Worm (Caenorhabditis elegans) whole organism, L2 larva: ENCODE results near the gene spp-18.
A peak's percentile ranks its signal among the peaks of the same experiment; 100 is the strongest.

Experiments
- C34F6.9 ChIP-seq: fragments of 150-350 bp; optimal IDR thresholded peaks from 2 replicates; lab custom pipeline; 2014; ENCODE audit warnings: missing biosample characterization, missing genetic modification characterization
- F13H6.1 ChIP-seq: sonication (generic microtip); optimal IDR thresholded peaks from 2 replicates; lab custom pipeline; 2016; ENCODE audit warnings: missing genetic modification characterization, missing compliant biosample characterization
- R02D3.7 ChIP-seq: fragments of 150-350 bp; optimal IDR thresholded peaks from 2 replicates; lab custom pipeline; 2014; ENCODE audit warnings: missing biosample characterization, missing genetic modification characterization
- Y55F3AM.14 ChIP-seq: fragments of 200-800 bp; sonication (Bioruptor generic); optimal IDR thresholded peaks from 2 replicates; lab custom pipeline; 2018; ENCODE audit warnings: mild to moderate bottlenecking, missing genetic modification characterization, missing compliant biosample characterization
- ZK546.5 ChIP-seq: sonication (generic microtip); optimal IDR thresholded peaks from 2 replicates; lab custom pipeline; 2017; ENCODE audit warnings: missing biosample characterization, missing genetic modification characterization
- alr-1 ChIP-seq: fragments of 150-350 bp; optimal IDR thresholded peaks from 2 replicates; lab custom pipeline; 2014; ENCODE audit warnings: missing biosample characterization, missing genetic modification characterization
- aly-2 ChIP-seq: fragments of 150-350 bp; optimal IDR thresholded peaks from 2 replicates; lab custom pipeline; 2014; ENCODE audit warnings: missing biosample characterization, missing genetic modification characterization
- ama-1 ChIP-seq: fragments of 150-350 bp; optimal IDR thresholded peaks from 2 replicates; lab custom pipeline; 2018; ENCODE audit warnings: inconsistent platforms
- blmp-1 ChIP-seq: sonication (generic microtip); optimal IDR thresholded peaks from 2 replicates; lab custom pipeline; 2017; ENCODE audit warnings: missing genetic modification characterization, mild to moderate bottlenecking, missing compliant biosample characterization, antibody characterized with exemption, moderate library complexity; ENCODE audit not compliant: insufficient read depth
- ceh-16 ChIP-seq: fragments of 150-350 bp; optimal IDR thresholded peaks from 2 replicates; lab custom pipeline; 2014; ENCODE audit warnings: missing biosample characterization, missing genetic modification characterization
- ceh-82 ChIP-seq: fragments of 150-350 bp; optimal IDR thresholded peaks from 2 replicates; lab custom pipeline; 2014; ENCODE audit warnings: missing biosample characterization, missing genetic modification characterization
- crh-2 ChIP-seq: sonication (generic microtip); optimal IDR thresholded peaks from 2 replicates; lab custom pipeline; 2017; ENCODE audit warnings: missing biosample characterization, missing genetic modification characterization
- dmd-4 ChIP-seq: sonication (generic microtip); optimal IDR thresholded peaks from 2 replicates; lab custom pipeline; 2017; ENCODE audit warnings: missing biosample characterization, missing genetic modification characterization
- egl-27 ChIP-seq: sonication (generic microtip); optimal IDR thresholded peaks from 3 replicates; lab custom pipeline; 2017; ENCODE audit warnings: missing biosample characterization, missing genetic modification reagents, missing genetic modification characterization
- elt-1 ChIP-seq: fragments of 150-350 bp; optimal IDR thresholded peaks from 2 replicates; lab custom pipeline; 2014; ENCODE audit warnings: missing biosample characterization, missing genetic modification characterization
- elt-3 ChIP-seq: sonication (generic microtip); optimal IDR thresholded peaks from 2 replicates; lab custom pipeline; 2017; ENCODE audit warnings: missing biosample characterization, missing genetic modification characterization
- fos-1 ChIP-seq: fragments of 150-350 bp; optimal IDR thresholded peaks from 2 replicates; lab custom pipeline; 2014; ENCODE audit warnings: missing biosample characterization, missing genetic modification characterization
- gmeb-1 ChIP-seq: fragments of 150-350 bp; optimal IDR thresholded peaks from 2 replicates; lab custom pipeline; 2014; ENCODE audit warnings: missing biosample characterization, missing genetic modification characterization
- lin-11 ChIP-seq: fragments of 150-350 bp; sonication (generic microtip); optimal IDR thresholded peaks from 2 replicates; lab custom pipeline; 2014; ENCODE audit warnings: missing biosample characterization, missing genetic modification characterization, inconsistent platforms, mixed read lengths
- lin-13 ChIP-seq: fragments of 150-350 bp; optimal IDR thresholded peaks from 2 replicates; lab custom pipeline; 2014; ENCODE audit warnings: missing biosample characterization, missing genetic modification reagents, missing genetic modification characterization
- lin-39 ChIP-seq: fragments of 150-350 bp; optimal IDR thresholded peaks from 2 replicates; lab custom pipeline; 2014; ENCODE audit warnings: missing biosample characterization, missing genetic modification reagents, missing genetic modification characterization
- lsy-2 ChIP-seq, 2 experiments: fragments of 150-350 bp in 1 of 2; sonication (generic microtip) in 1 of 2; optimal IDR thresholded peaks; 2 replicates each; lab custom pipeline; 2014 to 2017; ENCODE audit warnings: missing biosample characterization in 2 of 2, missing genetic modification characterization in 2 of 2
- mab-5 ChIP-seq: fragments of 150-350 bp; optimal IDR thresholded peaks from 2 replicates; lab custom pipeline; 2014; ENCODE audit warnings: missing biosample characterization, missing genetic modification characterization
- mbf-1 ChIP-seq: sonication (generic microtip); optimal IDR thresholded peaks from 2 replicates; lab custom pipeline; 2017; ENCODE audit warnings: missing biosample characterization, missing genetic modification characterization
- mdl-1 ChIP-seq, 2 experiments: fragments of 150-350 bp in 1 of 2; sonication (generic microtip) in 1 of 2; optimal IDR thresholded peaks; 2 replicates each; lab custom pipeline; 2017; ENCODE audit warnings: missing biosample characterization in 2 of 2, missing genetic modification characterization in 2 of 2
- nhr-10 ChIP-seq: sonication (generic microtip); optimal IDR thresholded peaks from 2 replicates; lab custom pipeline; 2017; ENCODE audit warnings: missing biosample characterization, missing genetic modification characterization
- nhr-11 ChIP-seq: fragments of 150-350 bp; optimal IDR thresholded peaks from 2 replicates; lab custom pipeline; 2014; ENCODE audit warnings: missing biosample characterization, missing genetic modification characterization
- nhr-12 ChIP-seq: fragments of 150-350 bp; optimal IDR thresholded peaks from 2 replicates; lab custom pipeline; 2014; ENCODE audit warnings: missing biosample characterization, missing genetic modification characterization
- nhr-129 ChIP-seq: fragments of 150-350 bp; optimal IDR thresholded peaks from 2 replicates; lab custom pipeline; 2014; ENCODE audit warnings: missing biosample characterization, missing genetic modification characterization
- nhr-21 ChIP-seq: fragments of 150-350 bp; optimal IDR thresholded peaks from 2 replicates; lab custom pipeline; 2014; ENCODE audit warnings: missing biosample characterization, missing genetic modification characterization
- nhr-23 ChIP-seq: fragments of 150-350 bp; optimal IDR thresholded peaks from 2 replicates; lab custom pipeline; 2014; ENCODE audit warnings: missing biosample characterization, missing genetic modification reagents, missing genetic modification characterization
- nhr-237 ChIP-seq: fragments of 150-350 bp; optimal IDR thresholded peaks from 2 replicates; lab custom pipeline; 2014; ENCODE audit warnings: missing biosample characterization, missing genetic modification characterization
- nhr-25 ChIP-seq: fragments of 150-350 bp; sonication (generic microtip); optimal IDR thresholded peaks from 3 replicates; lab custom pipeline; 2014; ENCODE audit warnings: missing biosample characterization, missing genetic modification characterization
- nhr-6 ChIP-seq: fragments of 150-350 bp; optimal IDR thresholded peaks from 2 replicates; lab custom pipeline; 2014; ENCODE audit warnings: missing biosample characterization, missing genetic modification characterization
- nhr-77 ChIP-seq: fragments of 150-350 bp; optimal IDR thresholded peaks from 2 replicates; lab custom pipeline; 2014; ENCODE audit warnings: missing biosample characterization, missing genetic modification characterization
- peb-1 ChIP-seq: fragments of 150-350 bp; optimal IDR thresholded peaks from 2 replicates; lab custom pipeline; 2014; ENCODE audit warnings: missing biosample characterization, missing genetic modification characterization
- sem-4 ChIP-seq: fragments of 150-350 bp; optimal IDR thresholded peaks from 2 replicates; lab custom pipeline; 2014; ENCODE audit warnings: missing biosample characterization, missing genetic modification reagents, missing genetic modification characterization
- skn-1 ChIP-seq: sonication (generic microtip); optimal IDR thresholded peaks from 2 replicates; lab custom pipeline; 2017; ENCODE audit warnings: missing biosample characterization, missing genetic modification characterization
- sma-3 ChIP-seq: sonication (generic microtip); optimal IDR thresholded peaks from 2 replicates; lab custom pipeline; 2016; ENCODE audit warnings: missing genetic modification reagents, missing genetic modification characterization, missing compliant biosample characterization
- sma-9 ChIP-seq, 2 experiments: fragments of 150-350 bp in 1 of 2; sonication (generic microtip) in 1 of 2; optimal IDR thresholded peaks; 2 replicates each; lab custom pipeline; 2014 to 2016; ENCODE audit warnings: missing genetic modification characterization in 2 of 2, mild to moderate bottlenecking in 1 of 2, missing biosample characterization in 1 of 2, missing compliant biosample characterization in 1 of 2, missing genetic modification reagents in 1 of 2, moderate library complexity in 1 of 2
- snpc-4 ChIP-seq: fragments of 150-350 bp; optimal IDR thresholded peaks from 2 replicates; lab custom pipeline; 2014; ENCODE audit warnings: missing biosample characterization, missing genetic modification characterization
- unc-39 ChIP-seq: fragments of 150-350 bp; optimal IDR thresholded peaks from 2 replicates; lab custom pipeline; 2014; ENCODE audit warnings: missing biosample characterization, missing genetic modification characterization
- unc-55 ChIP-seq: fragments of 150-350 bp; sonication (generic microtip); optimal IDR thresholded peaks from 3 replicates; lab custom pipeline; 2014; ENCODE audit warnings: missing biosample characterization, missing genetic modification reagents, missing genetic modification characterization
- unc-62 ChIP-seq: fragments of 150-350 bp; optimal IDR thresholded peaks from 2 replicates; lab custom pipeline; 2014; ENCODE audit warnings: missing biosample characterization, missing genetic modification reagents, missing genetic modification characterization
- zag-1 ChIP-seq: fragments of 150-350 bp; optimal IDR thresholded peaks from 2 replicates; lab custom pipeline; 2014; ENCODE audit warnings: missing biosample characterization, missing genetic modification characterization
- ztf-1 ChIP-seq: fragments of 200-800 bp; sonication (Bioruptor generic); conservative IDR thresholded peaks from 2 replicates; pipeline ENCODE4 v1.3.6; 2022; ENCODE audit warnings: missing genetic modification characterization, missing compliant biosample characterization
- ztf-11 ChIP-seq: sonication (generic microtip); optimal IDR thresholded peaks from 2 replicates; lab custom pipeline; 2017; ENCODE audit warnings: missing biosample characterization, missing genetic modification characterization
- ztf-4 ChIP-seq: fragments of 150-350 bp; optimal IDR thresholded peaks from 2 replicates; lab custom pipeline; 2014; ENCODE audit warnings: missing biosample characterization, missing genetic modification characterization

The spp-18 gene

DNA sequence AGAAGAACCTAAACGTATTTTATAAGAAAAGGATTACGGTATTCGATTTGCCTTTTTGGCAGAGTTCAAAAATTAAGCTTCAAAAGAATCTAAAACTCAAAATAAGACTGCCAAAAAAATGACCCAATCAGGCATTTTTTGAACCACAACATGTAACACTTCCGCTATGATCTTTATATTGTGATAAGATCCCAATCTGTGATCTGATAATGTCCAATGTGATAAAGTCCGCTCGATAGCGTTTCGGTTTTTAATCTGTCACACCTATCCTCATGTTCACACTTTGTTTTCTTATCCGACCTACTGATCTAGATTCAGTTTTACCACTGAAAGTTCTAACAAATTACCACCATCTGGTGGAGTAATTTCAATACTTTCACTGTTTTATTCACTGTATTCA, 20.5 kb downstream of the spp-18 start:
- TF ChIP-seq sma-9 (GFP tag; optimal IDR thresholded peaks at IDR 0.05; lab: Kevin White, UChicago) (peak; percentile 46), sma-9 (tag; optimal IDR thresholded peaks at IDR 0.05; lab: Kevin White, UChicago) (no peak), Y55F3AM.14 (GFP tag; lab: Kevin White, UChicago) (no peak), elt-1 (tag; lab: Kevin White, UChicago) (peak; percentile 93), nhr-23 (tag; lab: Kevin White, UChicago) (peak; percentile 99)

DNA sequence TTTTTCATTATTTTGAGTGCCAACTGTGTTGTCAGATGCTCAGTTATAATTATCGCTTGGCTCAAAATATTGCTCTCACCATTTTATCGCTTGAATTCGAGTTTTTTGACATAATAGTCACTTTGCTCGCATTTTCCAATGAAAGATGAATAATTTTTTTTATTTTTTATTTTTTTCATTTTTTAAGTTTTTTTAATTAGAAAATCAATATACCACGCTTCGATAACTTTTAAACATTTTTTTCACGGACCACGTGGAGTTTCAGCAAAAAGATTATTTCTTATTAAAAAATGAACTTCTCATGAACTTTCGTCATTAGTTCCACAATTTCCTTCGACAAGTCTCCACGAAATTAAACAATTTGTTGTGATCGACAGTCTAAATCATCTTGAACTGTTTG, 21.2 kb downstream of the spp-18 start, which contains the start of gene elt-1:
TSS of gene elt-1 (plus strand) at position 301 of the 400 bp plus-strand sequence.
- no peak for TF ChIP-seq nhr-12
- no peak for TF ChIP-seq lin-13 (GFP tag; lab: Kevin White, UChicago)
- TF ChIP-seq gmeb-1 (tag; lab: Kevin White, UChicago), result no peak
- TF ChIP-seq, all 48 proteins: peak for 0

DNA sequence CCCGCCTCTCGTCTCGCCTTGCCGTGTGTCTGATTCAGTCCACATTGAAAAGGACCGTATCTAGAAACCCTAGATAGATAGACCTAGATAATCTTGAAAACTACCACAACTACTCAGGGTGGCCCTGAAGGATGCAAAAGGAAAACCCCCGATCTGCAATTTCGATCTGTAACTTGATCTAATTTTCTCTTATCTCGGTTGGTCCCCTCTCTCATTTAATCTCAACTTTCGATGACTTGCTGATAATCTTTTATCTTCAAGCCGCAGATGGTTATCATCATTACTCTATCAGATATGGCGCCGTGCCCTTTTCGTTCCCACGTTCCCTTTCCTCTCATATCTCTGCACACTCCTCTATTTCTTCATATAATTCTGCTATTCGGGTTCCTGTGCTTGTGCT, 22.0 kb downstream of the spp-18 start:
- TF ChIP-seq ztf-4, result no peak
- TF ChIP-seq dmd-4, result no peak
- peak; percentile 94 for TF ChIP-seq sma-9 (GFP tag; optimal IDR thresholded peaks at IDR 0.05; lab: Kevin White, UChicago)
- no peak for TF ChIP-seq sma-9 (tag; optimal IDR thresholded peaks at IDR 0.05; lab: Kevin White, UChicago)
- TF ChIP-seq sem-4 (tag; lab: Kevin White, UChicago), result peak; percentile 70
- no peak for TF ChIP-seq elt-3 (tag; lab: Kevin White, UChicago)
- TF ChIP-seq nhr-25, result peak; percentile 84
- no peak for TF ChIP-seq skn-1 (tag; lab: Kevin White, UChicago)
- no peak for TF ChIP-seq nhr-10 (tag; lab: Kevin White, UChicago)
- TF ChIP-seq peb-1 (tag; lab: Kevin White, UChicago), result no peak
- TF ChIP-seq elt-1 (tag; lab: Kevin White, UChicago), result peak; percentile 100
- TF ChIP-seq ceh-82 (tag; lab: Kevin White, UChicago), result no peak
- TF ChIP-seq nhr-21 (tag; lab: Kevin White, UChicago), result no peak
- TF ChIP-seq Y55F3AM.14 (GFP tag; lab: Kevin White, UChicago), result no peak
- TF ChIP-seq unc-39 (tag; lab: Kevin White, UChicago), result no peak
- TF ChIP-seq fos-1, result no peak
- no peak for TF ChIP-seq nhr-77 (tag; lab: Kevin White, UChicago)
- TF ChIP-seq ztf-1 (GFP tag; lab: Robert Waterston, UW), result no peak
- TF ChIP-seq egl-27 (tag; lab: Kevin White, UChicago), result peak; percentile 86
- TF ChIP-seq nhr-6, result no peak
- peak; percentile 63 for TF ChIP-seq blmp-1 (tag; lab: Kevin White, UChicago)
- TF ChIP-seq alr-1 (tag; lab: Kevin White, UChicago), result no peak
- no peak for TF ChIP-seq mdl-1 (tag; optimal IDR thresholded peaks at IDR 0.05; lab: Kevin White, UChicago)
- TF ChIP-seq gmeb-1 (tag; lab: Kevin White, UChicago), result no peak
- TF ChIP-seq ama-1 (lab: Kevin White, UChicago), result no peak
- TF ChIP-seq unc-62 (GFP tag; lab: Kevin White, UChicago), result no peak
- TF ChIP-seq zag-1 (tag; lab: Kevin White, UChicago), result no peak
- TF ChIP-seq lin-13 (GFP tag; lab: Kevin White, UChicago), result no peak
- no peak for TF ChIP-seq unc-55 (GFP tag; lab: Kevin White, UChicago)
- no peak for TF ChIP-seq nhr-129
- TF ChIP-seq crh-2 (tag; lab: Kevin White, UChicago), result peak; percentile 27
- no peak for TF ChIP-seq mab-5 (tag; lab: Kevin White, UChicago)
- no peak for TF ChIP-seq aly-2 (tag; lab: Kevin White, UChicago)
- peak; percentile 98 for TF ChIP-seq ceh-16 (tag; lab: Kevin White, UChicago)
- no peak for TF ChIP-seq C34F6.9 (tag; lab: Kevin White, UChicago)
- no peak for TF ChIP-seq mbf-1 (tag; lab: Kevin White, UChicago)
- no peak for TF ChIP-seq ztf-11 (tag; lab: Kevin White, UChicago)
- no peak for TF ChIP-seq snpc-4 (tag; lab: Kevin White, UChicago)
- no peak for TF ChIP-seq lin-39 (tag; lab: Kevin White, UChicago)
- TF ChIP-seq lsy-2 (tag; optimal IDR thresholded peaks at IDR 0.05; lab: Kevin White, UChicago), result peak in 1 of 2 experiments; percentile 30
- peak; percentile 100 for TF ChIP-seq nhr-23 (tag; lab: Kevin White, UChicago)
- no peak for TF ChIP-seq ZK546.5 (tag; lab: Kevin White, UChicago)
- TF ChIP-seq nhr-11 (tag; lab: Kevin White, UChicago), result no peak
- TF ChIP-seq nhr-12, result no peak
- no peak for TF ChIP-seq F13H6.1 (tag; lab: Kevin White, UChicago)
- no peak for TF ChIP-seq R02D3.7 (tag; lab: Kevin White, UChicago)
- TF ChIP-seq nhr-237, result no peak
- TF ChIP-seq sma-3, result peak; percentile 31
- TF ChIP-seq lin-11 (tag; lab: Kevin White, UChicago), result no peak
